Fruit fly (Drosophila melanogaster) whole organism, embryonic: ENCODE data around the gene TwdlC.
A peak's percentile ranks its signal among the peaks of the same experiment; 100 is the strongest.

Source experiments
- B-H2 ChIP-seq: fragments of 200-800 bp; sonication (Bioruptor generic); optimal IDR thresholded peaks from 2 replicates; lab custom pipeline; 2018; ENCODE audit warnings: missing biosample characterization, mild to moderate bottlenecking, missing genetic modification characterization
- BEAF-32 ChIP-seq: fragments of 200-800 bp; sonication (Bioruptor generic); optimal IDR thresholded peaks from 3 replicates; lab custom pipeline; 2017; ENCODE audit warnings: missing biosample characterization, missing genetic modification characterization, mild to moderate bottlenecking, moderate library complexity, missing genetic modification reagents
- Blimp-1 ChIP-seq: fragments of 200-800 bp; sonication (Bioruptor generic); optimal IDR thresholded peaks from 3 replicates; lab custom pipeline; 2018; ENCODE audit warnings: missing biosample characterization, missing genetic modification characterization, mild to moderate bottlenecking, moderate library complexity, missing genetic modification reagents
- CG10267 ChIP-seq: fragments of 200-800 bp; sonication (Bioruptor generic); optimal IDR thresholded peaks from 2 replicates; lab custom pipeline; 2018; ENCODE audit warnings: missing biosample characterization, mild to moderate bottlenecking, missing genetic modification characterization, moderate library complexity
- CG12391 ChIP-seq: fragments of 200-800 bp; sonication (Bioruptor generic); optimal IDR thresholded peaks from 3 replicates; lab custom pipeline; 2018; ENCODE audit warnings: missing biosample characterization, mild to moderate bottlenecking, missing genetic modification characterization, moderate library complexity
- CG12659 ChIP-seq: fragments of 200-800 bp; sonication (Bioruptor generic); optimal IDR thresholded peaks from 3 replicates; lab custom pipeline; 2017; ENCODE audit warnings: mild to moderate bottlenecking, missing biosample characterization, missing genetic modification reagents, missing genetic modification characterization
- CG15514 ChIP-seq: fragments of 200-800 bp; sonication (Bioruptor generic); optimal IDR thresholded peaks from 3 replicates; lab custom pipeline; 2017; ENCODE audit warnings: missing biosample characterization, missing genetic modification characterization, mild to moderate bottlenecking, moderate library complexity, missing genetic modification reagents
- CG15601 ChIP-seq: fragments of 200-800 bp; sonication (Bioruptor generic); optimal IDR thresholded peaks from 3 replicates; lab custom pipeline; 2019; ENCODE audit warnings: missing biosample characterization, mild to moderate bottlenecking, missing genetic modification characterization, moderate library complexity
- CG17829 ChIP-seq: fragments of 200-800 bp; optimal IDR thresholded peaks from 2 replicates; lab custom pipeline; 2019; ENCODE audit warnings: missing biosample characterization, mild to moderate bottlenecking, missing genetic modification characterization, moderate library complexity
- CG30020 ChIP-seq: fragments of 200-800 bp; optimal IDR thresholded peaks from 2 replicates; lab custom pipeline; 2019; ENCODE audit warnings: missing biosample characterization, mild to moderate bottlenecking, missing genetic modification characterization, moderate library complexity
- CG30403 ChIP-seq: fragments of 200-800 bp; sonication (Bioruptor generic); optimal IDR thresholded peaks from 3 replicates; lab custom pipeline; 2016; ENCODE audit warnings: missing biosample characterization, missing genetic modification characterization
- CG3281 ChIP-seq: fragments of 200-800 bp; sonication (Bioruptor generic); optimal IDR thresholded peaks from 3 replicates; lab custom pipeline; 2017; ENCODE audit warnings: missing biosample characterization, mild to moderate bottlenecking, missing genetic modification characterization
- CG3726 ChIP-seq: fragments of 200-800 bp; sonication (Bioruptor generic); IDR thresholded peaks from 3 replicates; pipeline ENCODE4, ENCODE4 v1.3.6; 2022; ENCODE audit warnings: missing biosample characterization, missing genetic modification characterization
- CG3847 ChIP-seq: fragments of 200-800 bp; sonication (Bioruptor generic); IDR thresholded peaks from 2 replicates; pipeline ENCODE4 v1.3.6; 2022; ENCODE audit warnings: missing biosample characterization, missing genetic modification characterization
- CG4617 ChIP-seq: fragments of 200-800 bp; sonication (Bioruptor generic); optimal IDR thresholded peaks from 3 replicates; lab custom pipeline; 2016; ENCODE audit warnings: missing biosample characterization, missing genetic modification characterization, borderline replicate concordance
- CG4730 ChIP-seq: fragments of 200-800 bp; sonication (Bioruptor generic); IDR thresholded peaks from 2 replicates; pipeline ENCODE4 v1.3.6; 2022; ENCODE audit warnings: missing biosample characterization, missing genetic modification characterization
- D19B ChIP-seq: fragments of 200-800 bp; sonication (Bioruptor generic); optimal IDR thresholded peaks from 2 replicates; lab custom pipeline; 2017; ENCODE audit warnings: missing biosample characterization, mild to moderate bottlenecking, missing genetic modification characterization
- Eip74EF ChIP-seq, 2 experiments: fragments of 200-800 bp in 1 of 2; fragments of >200 bp in 1 of 2; sonication (Bioruptor generic) in 1 of 2; optimal IDR thresholded peaks; 2 replicates each; lab custom pipeline; 2017 to 2019; ENCODE audit warnings: missing biosample characterization in 2 of 2, missing genetic modification characterization in 2 of 2, mild to moderate bottlenecking in 1 of 2, moderate library complexity in 1 of 2
- HLHmδ ChIP-seq: fragments of 200-800 bp; sonication (Bioruptor generic); optimal IDR thresholded peaks from 2 replicates; lab custom pipeline; 2018; ENCODE audit warnings: missing biosample characterization, mild to moderate bottlenecking, missing genetic modification characterization, moderate library complexity
- Hr39 ChIP-seq: fragments of >200 bp; optimal IDR thresholded peaks from 2 replicates; lab custom pipeline; 2017
- MBD-R2 ChIP-seq: fragments of 200-800 bp; sonication (Bioruptor generic); IDR thresholded peaks from 2 replicates; pipeline ENCODE4 v1.3.6; 2022; ENCODE audit warnings: missing biosample characterization, missing genetic modification characterization
- MESR4 ChIP-seq: fragments of 200-800 bp; sonication (Bioruptor generic); optimal IDR thresholded peaks from 2 replicates; lab custom pipeline; 2018; ENCODE audit warnings: missing biosample characterization, mild to moderate bottlenecking, missing genetic modification characterization, moderate library complexity
- Max ChIP-seq: fragments of 200-800 bp; sonication (Bioruptor generic); optimal IDR thresholded peaks from 2 replicates; lab custom pipeline; 2016; ENCODE audit warnings: missing biosample characterization, mild to moderate bottlenecking, missing genetic modification characterization
- Med ChIP-seq: fragments of 200-800 bp; sonication (Bioruptor generic); peaks from one replicate; lab custom pipeline; 2016; ENCODE audit warnings: missing biosample characterization, missing genetic modification characterization, mild to moderate bottlenecking, inconsistent platforms, moderate library complexity
- Myb ChIP-seq: fragments of 200-800 bp; sonication (Bioruptor generic); optimal IDR thresholded peaks from 2 replicates; lab custom pipeline; 2016; ENCODE audit warnings: missing biosample characterization, missing genetic modification characterization
- Opbp ChIP-seq: fragments of 200-800 bp; sonication (Bioruptor generic); IDR thresholded peaks from 3 replicates; pipeline ENCODE4 v1.3.6; 2022; ENCODE audit warnings: missing biosample characterization, missing genetic modification characterization; ENCODE audit not compliant: partially characterized antibody
- PHDP ChIP-seq: fragments of 200-800 bp; sonication (Bioruptor generic); optimal IDR thresholded peaks from 3 replicates; lab custom pipeline; 2018; ENCODE audit warnings: missing biosample characterization, mild to moderate bottlenecking, missing genetic modification characterization, moderate library complexity
- Pdp1 ChIP-seq, 2 experiments: fragments of 200-800 bp; sonication (Bioruptor generic); optimal IDR thresholded peaks; 3 replicates each; lab custom pipeline; 2016; ENCODE audit warnings: missing biosample characterization in 2 of 2, missing genetic modification characterization in 2 of 2, mild to moderate bottlenecking in 1 of 2, moderate library complexity in 1 of 2
- Spps ChIP-seq: fragments of 200-800 bp; sonication (Bioruptor generic); optimal IDR thresholded peaks from 2 replicates; lab custom pipeline; 2018; ENCODE audit warnings: missing biosample characterization, mild to moderate bottlenecking, missing genetic modification characterization
- Sry-δ ChIP-seq: fragments of 200-800 bp; sonication (Bioruptor generic); optimal IDR thresholded peaks from 2 replicates; lab custom pipeline; 2016; ENCODE audit warnings: missing biosample characterization, missing genetic modification characterization
- Stat92E ChIP-seq, 3 experiments: fragments of >200 bp in 2 of 3; fragments of 200-800 bp in 1 of 3; sonication (Bioruptor generic) in 1 of 3; optimal IDR thresholded peaks; 2 replicates each; lab custom pipeline; 2017 to 2019; ENCODE audit warnings: missing biosample characterization in 3 of 3, missing genetic modification characterization in 3 of 3, mild to moderate bottlenecking in 1 of 3, moderate library complexity in 1 of 3
- YL-1 ChIP-seq: fragments of 200-800 bp; sonication (Bioruptor generic); optimal IDR thresholded peaks from 3 replicates; lab custom pipeline; 2017; ENCODE audit warnings: missing biosample characterization, mild to moderate bottlenecking, missing genetic modification characterization
- chinmo ChIP-seq: fragments of 200-800 bp; sonication (Bioruptor generic); IDR thresholded peaks from 4 replicates; pipeline ENCODE4 v1.3.6; 2022; ENCODE audit warnings: missing biosample characterization, missing genetic modification characterization; ENCODE audit not compliant: partially characterized antibody
- ci ChIP-seq: fragments of 200-800 bp; sonication (Bioruptor generic); IDR thresholded peaks from 3 replicates; pipeline ENCODE4 v1.3.6; 2022; ENCODE audit warnings: missing biosample characterization, missing genetic modification characterization
- exex ChIP-seq: fragments of 200-800 bp; sonication (Bioruptor generic); optimal IDR thresholded peaks from 4 replicates; lab custom pipeline; 2018; ENCODE audit warnings: missing biosample characterization, mild to moderate bottlenecking, missing genetic modification characterization, moderate library complexity
- gcm2 ChIP-seq: fragments of 200-800 bp; sonication (Bioruptor generic); optimal IDR thresholded peaks from 2 replicates; lab custom pipeline; 2016; ENCODE audit warnings: missing biosample characterization, missing genetic modification characterization
- gfzf ChIP-seq: fragments of 200-800 bp; sonication (Bioruptor generic); optimal IDR thresholded peaks from 2 replicates; lab custom pipeline; 2016; ENCODE audit warnings: missing biosample characterization, mild to moderate bottlenecking, missing genetic modification characterization, moderate library complexity
- insv ChIP-seq, 2 experiments: fragments of 200-800 bp; sonication (Bioruptor generic); optimal IDR thresholded peaks; 3 replicates each; lab custom pipeline; 2016 to 2018; ENCODE audit warnings: missing biosample characterization in 2 of 2, missing genetic modification characterization in 2 of 2
- lab ChIP-seq: fragments of 200-800 bp; sonication (Bioruptor generic); optimal IDR thresholded peaks from 3 replicates; lab custom pipeline; 2017; ENCODE audit warnings: missing biosample characterization, missing genetic modification characterization, mild to moderate bottlenecking, moderate library complexity, missing genetic modification reagents
- pb ChIP-seq: fragments of 200-800 bp; sonication (Bioruptor generic); optimal IDR thresholded peaks from 3 replicates; lab custom pipeline; 2016; ENCODE audit warnings: missing biosample characterization, missing genetic modification characterization
- pita ChIP-seq: fragments of 200-800 bp; sonication (Bioruptor generic); optimal IDR thresholded peaks from 2 replicates; lab custom pipeline; 2017; ENCODE audit warnings: missing biosample characterization, mild to moderate bottlenecking, missing genetic modification characterization
- rib ChIP-seq: fragments of 200-800 bp; sonication (Bioruptor generic); IDR thresholded peaks from 2 replicates; pipeline ENCODE4 v1.3.6; 2022; ENCODE audit warnings: missing biosample characterization, missing genetic modification characterization
- row ChIP-seq: fragments of 200-800 bp; sonication (Bioruptor generic); IDR thresholded peaks from 3 replicates; pipeline ENCODE4 v1.3.6; 2022; ENCODE audit warnings: missing biosample characterization, missing genetic modification characterization
- ssp ChIP-seq: fragments of 200-800 bp; sonication (Bioruptor generic); IDR thresholded peaks from 2 replicates; pipeline ENCODE4 v1.3.6; 2022; ENCODE audit warnings: missing biosample characterization, missing genetic modification characterization
- stwl ChIP-seq: fragments of 200-800 bp; sonication (Bioruptor generic); optimal IDR thresholded peaks from 3 replicates; lab custom pipeline; 2018; ENCODE audit warnings: missing biosample characterization, mild to moderate bottlenecking, missing genetic modification characterization, moderate library complexity
- tap ChIP-seq: fragments of 200-800 bp; optimal IDR thresholded peaks from 3 replicates; lab custom pipeline; 2019; ENCODE audit warnings: missing biosample characterization, mild to moderate bottlenecking, missing genetic modification characterization, moderate library complexity
- tin ChIP-seq: fragments of 200-800 bp; sonication (Bioruptor generic); optimal IDR thresholded peaks from 3 replicates; lab custom pipeline; 2016; ENCODE audit warnings: missing biosample characterization, missing genetic modification characterization
- trem ChIP-seq: fragments of 200-800 bp; optimal IDR thresholded peaks from 3 replicates; lab custom pipeline; 2019; ENCODE audit warnings: missing biosample characterization, mild to moderate bottlenecking, missing genetic modification characterization, moderate library complexity
- yki ChIP-seq: fragments of >200 bp; optimal IDR thresholded peaks from 3 replicates; lab custom pipeline; 2018

The TwdlC gene

dm6 chr3R:26945233-26945632, 49.4 kb upstream of the TwdlC start, which contains the start of gene CG14252 (continued):
- TF ChIP-seq MESR4 (GFP tag; lab: Kevin White, UChicago): peak; percentile 33
- 0 out of 2 replicates have a peak, but pooled peaks have one; percentile 6 for TF ChIP-seq ssp
- peak; percentile 8 for TF ChIP-seq tin (GFP tag; lab: Kevin White, UChicago)
- peak; percentile 72 for TF ChIP-seq trem
- TF ChIP-seq Hr39 (lab: Kevin White, UChicago): no peak
- TF ChIP-seq D19B: no peak
- peak in 1 of 2 experiments; percentile 25 for TF ChIP-seq Eip74EF (GFP tag; optimal IDR thresholded peaks at IDR 0.05; lab: Kevin White, UChicago)
- TF ChIP-seq Myb (GFP tag; lab: Kevin White, UChicago): peak; percentile 2
- TF ChIP-seq CG3847 (GFP tag; lab: Robert Waterston, UW): peak; percentile 60
- TF ChIP-seq pita (GFP tag; lab: Kevin White, UChicago): no peak
- peak; percentile 77 for TF ChIP-seq Med
- TF ChIP-seq CG17829 (tag; lab: Kevin White, UChicago): peak; percentile 61
- TF ChIP-seq tap (tag; lab: Kevin White, UChicago): peak; percentile 1
- peak; percentile 40 for TF ChIP-seq BEAF-32 (GFP tag; lab: Kevin White, UChicago)
- TF ChIP-seq ci (GFP tag; lab: Robert Waterston, UW): no peak
- peak; percentile 61 for TF ChIP-seq CG15601 (tag; lab: Kevin White, UChicago)
- TF ChIP-seq Max (GFP tag; lab: Kevin White, UChicago): peak; percentile 17
- TF ChIP-seq B-H2 (GFP tag; lab: Kevin White, UChicago): peak; percentile 52
- peak; percentile 22 for TF ChIP-seq Spps
- peak; percentile 55 for TF ChIP-seq YL-1
- TF ChIP-seq CG10267: peak; percentile 57
- no peak for TF ChIP-seq CG3726 (GFP tag; lab: Robert Waterston, UW)
- peak; percentile 7 for TF ChIP-seq PHDP (tag; lab: Kevin White, UChicago)
- peak; percentile 26 for TF ChIP-seq CG12659
- no peak for TF ChIP-seq gcm2 (GFP tag; lab: Kevin White, UChicago)
- peak; percentile 50 for TF ChIP-seq exex (tag; lab: Kevin White, UChicago)
- no peak for TF ChIP-seq lab
- TF ChIP-seq chinmo: 0 out of 4 replicates have a peak, but pooled peaks have one; percentile 23
- TF ChIP-seq gfzf (GFP tag; lab: Kevin White, UChicago): peak; percentile 97
- peak in 1 of 2 experiments; percentile 71 for TF ChIP-seq Pdp1 (GFP tag; optimal IDR thresholded peaks at IDR 0.05; lab: Kevin White, UChicago)
- TF ChIP-seq CG3281 (GFP tag; lab: Kevin White, UChicago): peak; percentile 76
- TF ChIP-seq Opbp (GFP tag; lab: Robert Waterston, UW): peak; percentile 52; the same call in 1 of the 3 replicates
- peak; percentile 39 for TF ChIP-seq Sry-δ (GFP tag; lab: Kevin White, UChicago)
- TF ChIP-seq Stat92E (GFP tag; optimal IDR thresholded peaks at IDR 0.05; lab: Kevin White, UChicago): peak in 1 of 3 experiments; percentile 79
- TF ChIP-seq CG30020 (tag; lab: Kevin White, UChicago): no peak
- peak; percentile 77 for TF ChIP-seq MBD-R2 (GFP tag; lab: Robert Waterston, UW)
- TF ChIP-seq HLHmδ (GFP tag; lab: Kevin White, UChicago): no peak
- TF ChIP-seq CG15514 (GFP tag; lab: Kevin White, UChicago): peak; percentile 74
- TF ChIP-seq CG4730: no peak
- TF ChIP-seq rib (GFP tag; lab: Robert Waterston, UW): no peak
- TF ChIP-seq Blimp-1 (GFP tag; lab: Kevin White, UChicago): peak; percentile 7
- peak; percentile 41 for TF ChIP-seq CG12391 (tag; lab: Kevin White, UChicago)
- peak; percentile 37; the same call in 1 of the 3 replicates for TF ChIP-seq row
- peak; percentile 36 for TF ChIP-seq CG4617 (GFP tag; lab: Kevin White, UChicago)
- peak in 1 of 2 experiments; percentile 6 for TF ChIP-seq insv (GFP tag; optimal IDR thresholded peaks at IDR 0.05; lab: Kevin White, UChicago)
- TF ChIP-seq stwl (tag; lab: Kevin White, UChicago): peak; percentile 97
- no peak for TF ChIP-seq yki (lab: Kevin White, UChicago)
- no peak for TF ChIP-seq pb (GFP tag; lab: Kevin White, UChicago)
- TF ChIP-seq CG30403 (GFP tag; lab: Kevin White, UChicago): peak; percentile 6
